Fruit fly (Drosophila melanogaster) whole organism, prepupa: Measurements from ENCODE around the gene TBC1D5.

Experiments used
- CG16779 ChIP-seq: fragments of 200-800 bp; sonication (Bioruptor generic); optimal IDR thresholded peaks from 3 replicates; lab custom pipeline; 2017; ENCODE audit warnings: missing biosample characterization, mild to moderate bottlenecking, missing genetic modification characterization
- CG31627 ChIP-seq: fragments of 200-800 bp; sonication (Bioruptor generic); optimal IDR thresholded peaks from 3 replicates; lab custom pipeline; 2016; ENCODE audit warnings: missing biosample characterization, missing genetic modification characterization
- CG3919 ChIP-seq: fragments of 200-800 bp; sonication (Bioruptor generic); optimal IDR thresholded peaks from 3 replicates; lab custom pipeline; 2016; ENCODE audit warnings: missing biosample characterization, missing genetic modification characterization
- CG8319 ChIP-seq: fragments of 200-800 bp; sonication (Bioruptor generic); optimal IDR thresholded peaks from 3 replicates; lab custom pipeline; 2016; ENCODE audit warnings: missing biosample characterization, missing genetic modification characterization
- CG9139 ChIP-seq: fragments of 200-800 bp; sonication (Bioruptor generic); optimal IDR thresholded peaks from 3 replicates; lab custom pipeline; 2017; ENCODE audit warnings: missing biosample characterization, mild to moderate bottlenecking, missing genetic modification characterization
- Hr38 ChIP-seq: sonication (Bioruptor generic); optimal IDR thresholded peaks from 2 replicates; lab custom pipeline; 2016; ENCODE audit warnings: missing biosample characterization, missing genetic modification characterization
- fd85E ChIP-seq: fragments of 200-800 bp; sonication (Bioruptor generic); optimal IDR thresholded peaks from 3 replicates; lab custom pipeline; 2016; ENCODE audit warnings: missing biosample characterization, missing genetic modification characterization

DNA sequence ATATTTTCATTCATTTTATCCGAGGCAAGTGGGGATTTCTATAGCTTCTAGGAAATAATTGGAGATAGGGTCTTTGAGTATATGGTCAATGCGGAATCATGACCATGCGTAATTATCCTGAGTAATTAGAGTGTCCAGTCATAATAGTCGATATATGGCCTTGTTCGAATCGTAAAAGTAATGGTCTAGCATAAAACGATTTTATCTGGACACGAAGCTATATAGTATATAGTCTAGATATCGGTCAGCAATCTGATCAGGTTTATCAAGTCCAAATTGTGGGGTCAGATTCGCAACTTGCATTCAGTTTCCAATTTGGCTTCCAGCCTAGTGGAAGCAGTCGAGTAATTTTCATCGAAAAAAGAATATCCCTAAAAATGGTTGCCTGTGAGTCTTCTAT lies 30.5 kb upstream of the TBC1D5 start, which contains the start of gene CG32473:
- no peak for TF ChIP-seq fd85E (GFP tag; lab: Kevin White, UChicago)
- no peak for TF ChIP-seq Hr38 (GFP tag; lab: Kevin White, UChicago)
- TF ChIP-seq CG9139 (GFP tag; lab: Kevin White, UChicago) = no peak
- TF ChIP-seq CG3919 = no peak
- TF ChIP-seq CG16779 (tag; lab: Kevin White, UChicago) = no peak
- TF ChIP-seq CG31627 (GFP tag; lab: Kevin White, UChicago) = no peak
- TF ChIP-seq CG8319 = no peak
